Worm (Caenorhabditis elegans) whole organism, L3 larva: ENCODE data around the gene clik-1.

Experiments used
- nhr-76 ChIP-seq: fragments of 150-350 bp; sonication (generic microtip); optimal IDR thresholded peaks from 5 replicates; lab custom pipeline; 2014; ENCODE audit warnings: missing biosample characterization, missing genetic modification characterization
- tbx-2 ChIP-seq: sonication (generic microtip); optimal IDR thresholded peaks from 2 replicates; lab custom pipeline; 2016; ENCODE audit warnings: mild to moderate bottlenecking, missing genetic modification characterization, missing compliant biosample characterization

ce11 chrV:6762361-6762760 lies 6.2 kb downstream of the clik-1 start, which contains the start of gene T25F10.4:
- no peak for TF ChIP-seq nhr-76 (tag; lab: Kevin White, UChicago)
- TF ChIP-seq tbx-2 (tag; lab: Kevin White, UChicago), result no peak
